Worm (Caenorhabditis elegans) whole organism, L1 larva: ENCODE results near the gene ZK666.11.

Experiments used
- C34B4.2 ChIP-seq: sonication (generic microtip); optimal IDR thresholded peaks from 2 replicates; lab custom pipeline; 2017; ENCODE audit warnings: mild to moderate bottlenecking, missing genetic modification characterization, missing compliant biosample characterization
- F16B12.6 ChIP-seq: fragments of 150-350 bp; optimal IDR thresholded peaks from 2 replicates; lab custom pipeline; 2014; ENCODE audit warnings: missing biosample characterization, missing genetic modification characterization
- alr-1 ChIP-seq: fragments of 200-800 bp; sonication (Bioruptor generic); optimal IDR thresholded peaks from 2 replicates; lab custom pipeline; 2018; ENCODE audit warnings: borderline replicate concordance, mild to moderate bottlenecking, missing genetic modification characterization, missing compliant biosample characterization
- blmp-1 ChIP-seq: fragments of 150-350 bp; optimal IDR thresholded peaks from 2 replicates; lab custom pipeline; 2014; ENCODE audit warnings: missing biosample characterization, missing genetic modification characterization
- ceh-82 ChIP-seq, 3 experiments: fragments of 150-350 bp in 1 of 3; sonication (generic microtip) in 2 of 3; optimal IDR thresholded peaks; 2 replicates each; lab custom pipeline; 2014 to 2017; ENCODE audit warnings: missing biosample characterization in 3 of 3, missing genetic modification characterization in 3 of 3
- ceh-88 ChIP-seq: fragments of 200-800 bp; sonication (Bioruptor generic); IDR thresholded peaks from 2 replicates; pipeline ENCODE4 v1.3.6; 2022; ENCODE audit warnings: missing genetic modification characterization, missing compliant biosample characterization
- dpl-1 ChIP-seq, 3 experiments: fragments of 150-350 bp in 2 of 3; sonication (generic microtip) in 1 of 3; optimal IDR thresholded peaks; 2 replicates each; lab custom pipeline; 2014 to 2017; ENCODE audit warnings: missing biosample characterization in 3 of 3, missing genetic modification characterization in 3 of 3, missing genetic modification reagents in 3 of 3
- dsc-1 ChIP-seq: sonication (generic microtip); optimal IDR thresholded peaks from 2 replicates; lab custom pipeline; 2016; ENCODE audit warnings: mild to moderate bottlenecking, missing genetic modification characterization, missing compliant biosample characterization
- efl-1 ChIP-seq, 4 experiments: fragments of 150-350 bp; optimal IDR thresholded peaks in 3 of 4; peaks in 1 of 4; 1 replicate in 1 of 4; 2 replicates in 3 of 4; lab custom pipeline; 2014; ENCODE audit warnings: missing biosample characterization in 2 of 4, missing genetic modification characterization in 2 of 4, missing genetic modification reagents in 2 of 4
- egl-13 ChIP-seq: sonication (generic microtip); optimal IDR thresholded peaks from 2 replicates; lab custom pipeline; 2016; ENCODE audit warnings: missing genotype, missing genetic modification reagents, missing genetic modification characterization, missing compliant biosample characterization
- elt-2 ChIP-seq: sonication (generic microtip); optimal IDR thresholded peaks from 2 replicates; lab custom pipeline; 2016; ENCODE audit warnings: missing genetic modification characterization, mild to moderate bottlenecking, inconsistent platforms, missing compliant biosample characterization, missing genetic modification reagents
- elt-3 ChIP-seq, 6 experiments: fragments of 150-350 bp in 1 of 6; sonication (generic microtip); optimal IDR thresholded peaks; 2 replicates each; lab custom pipeline; 2017 to 2018; ENCODE audit warnings: missing biosample characterization in 6 of 6, missing genetic modification characterization in 6 of 6, inconsistent platforms in 1 of 6
- ets-5 ChIP-seq: fragments of 200-800 bp; sonication (Bioruptor generic); IDR thresholded peaks from 2 replicates; pipeline ENCODE4 v1.3.6; 2022; ENCODE audit warnings: missing genetic modification characterization, missing compliant biosample characterization
- fkh-8 ChIP-seq: sonication (generic microtip); optimal IDR thresholded peaks from 2 replicates; lab custom pipeline; 2016; ENCODE audit warnings: mild to moderate bottlenecking, missing genetic modification characterization, missing compliant biosample characterization
- fos-1 ChIP-seq: fragments of 150-350 bp; optimal IDR thresholded peaks from 2 replicates; lab custom pipeline; 2014; ENCODE audit warnings: missing biosample characterization, missing genetic modification characterization
- grh-1 ChIP-seq: fragments of 200-800 bp; sonication (Bioruptor generic); IDR thresholded peaks from 2 replicates; pipeline ENCODE4 v1.3.6; 2022; ENCODE audit warnings: missing genetic modification reagents, missing genetic modification characterization, missing compliant biosample characterization
- hpl-2 ChIP-seq: fragments of 150-350 bp; optimal IDR thresholded peaks from 2 replicates; lab custom pipeline; 2014; ENCODE audit warnings: missing biosample characterization, missing genetic modification reagents, missing genetic modification characterization
- irx-1 ChIP-seq: sonication (generic microtip); optimal IDR thresholded peaks from 2 replicates; lab custom pipeline; 2016; ENCODE audit warnings: missing genetic modification characterization, missing compliant biosample characterization
- jun-1 ChIP-seq: fragments of 150-350 bp; optimal IDR thresholded peaks from 2 replicates; lab custom pipeline; 2014; ENCODE audit warnings: missing biosample characterization, missing genetic modification reagents, missing genetic modification characterization
- lin-13 ChIP-seq: fragments of 150-350 bp; optimal IDR thresholded peaks from 2 replicates; lab custom pipeline; 2014; ENCODE audit warnings: missing biosample characterization, missing genetic modification reagents, missing genetic modification characterization
- lin-14 ChIP-seq: fragments of 200-800 bp; sonication (Bioruptor generic); optimal IDR thresholded peaks from 2 replicates; lab custom pipeline; 2018; ENCODE audit warnings: mild to moderate bottlenecking, missing genetic modification characterization, moderate library complexity, missing compliant biosample characterization
- lin-35 ChIP-seq, 2 experiments: fragments of 150-350 bp; optimal IDR thresholded peaks; 2 replicates each; lab custom pipeline; 2014; ENCODE audit warnings: missing biosample characterization in 2 of 2, missing genetic modification characterization in 2 of 2, missing genetic modification reagents in 2 of 2
- lsy-2 ChIP-seq, 2 experiments: fragments of 150-350 bp; optimal IDR thresholded peaks; 2 replicates each; lab custom pipeline; 2014; ENCODE audit warnings: missing biosample characterization in 2 of 2, missing genetic modification characterization in 2 of 2
- mdl-1 ChIP-seq, 2 experiments: fragments of 150-350 bp; optimal IDR thresholded peaks; 2 replicates each; lab custom pipeline; 2014 to 2017; ENCODE audit warnings: missing biosample characterization in 2 of 2, missing genetic modification characterization in 2 of 2, inconsistent platforms in 1 of 2
- mef-2 ChIP-seq: fragments of 150-350 bp; optimal IDR thresholded peaks from 2 replicates; lab custom pipeline; 2014; ENCODE audit warnings: missing biosample characterization, missing genetic modification characterization
- mep-1 ChIP-seq: fragments of 150-350 bp; optimal IDR thresholded peaks from 2 replicates; lab custom pipeline; 2014; ENCODE audit warnings: missing biosample characterization, missing genetic modification characterization
- nhr-11 ChIP-seq: fragments of 150-350 bp; optimal IDR thresholded peaks from 2 replicates; lab custom pipeline; 2014; ENCODE audit warnings: missing biosample characterization, missing genetic modification characterization
- nhr-19 ChIP-seq: fragments of 200-800 bp; sonication (Bioruptor generic); conservative IDR thresholded peaks from 2 replicates; pipeline ENCODE4 v1.3.6; 2022; ENCODE audit warnings: missing genetic modification characterization, missing compliant biosample characterization
- nhr-20 ChIP-seq: sonication (generic microtip); optimal IDR thresholded peaks from 2 replicates; lab custom pipeline; 2016; ENCODE audit warnings: mild to moderate bottlenecking, missing genetic modification characterization, missing compliant biosample characterization
- nhr-237 ChIP-seq: fragments of 150-350 bp; optimal IDR thresholded peaks from 2 replicates; lab custom pipeline; 2014; ENCODE audit warnings: missing biosample characterization, missing genetic modification characterization
- nhr-71 ChIP-seq: sonication (generic microtip); optimal IDR thresholded peaks from 2 replicates; lab custom pipeline; 2016; ENCODE audit warnings: mild to moderate bottlenecking, missing genetic modification characterization, moderate library complexity, missing compliant biosample characterization
- nhr-84 ChIP-seq: sonication (generic microtip); optimal IDR thresholded peaks from 2 replicates; lab custom pipeline; 2017; ENCODE audit warnings: missing biosample characterization, missing genetic modification characterization
- nhr-85 ChIP-seq: sonication (generic microtip); peaks from one replicate; lab custom pipeline; 2016; ENCODE audit warnings: missing genetic modification characterization, inconsistent platforms, missing compliant biosample characterization
- nhr-90 ChIP-seq: sonication (generic microtip); optimal IDR thresholded peaks from 2 replicates; lab custom pipeline; 2016; ENCODE audit warnings: mild to moderate bottlenecking, missing genetic modification characterization, missing compliant biosample characterization; ENCODE audit not compliant: poor library complexity
- rnt-1 ChIP-seq: sonication (generic microtip); optimal IDR thresholded peaks from 2 replicates; lab custom pipeline; 2016; ENCODE audit warnings: mild to moderate bottlenecking, missing genetic modification characterization, moderate library complexity, missing compliant biosample characterization
- snpc-4 ChIP-seq: fragments of 150-350 bp; optimal IDR thresholded peaks from 2 replicates; lab custom pipeline; 2014; ENCODE audit warnings: missing biosample characterization, missing genetic modification characterization
- snu-23 ChIP-seq: sonication (generic microtip); optimal IDR thresholded peaks from 2 replicates; lab custom pipeline; 2016; ENCODE audit warnings: missing genetic modification characterization, missing compliant biosample characterization
- sox-4 ChIP-seq: sonication (generic microtip); optimal IDR thresholded peaks from 2 replicates; lab custom pipeline; 2016; ENCODE audit warnings: missing genetic modification characterization, missing compliant biosample characterization
- sptf-1 ChIP-seq: fragments of 150-350 bp; optimal IDR thresholded peaks from 2 replicates; lab custom pipeline; 2014; ENCODE audit warnings: missing biosample characterization, missing genetic modification characterization
- tbx-2 ChIP-seq: sonication (generic microtip); optimal IDR thresholded peaks from 2 replicates; lab custom pipeline; 2016; ENCODE audit warnings: missing genetic modification characterization, missing compliant biosample characterization
- unc-62 ChIP-seq: fragments of 150-350 bp; optimal IDR thresholded peaks from 2 replicates; lab custom pipeline; 2014; ENCODE audit warnings: missing biosample characterization, missing genetic modification reagents, missing genetic modification characterization
- unc-86 ChIP-seq: sonication (generic microtip); optimal IDR thresholded peaks from 2 replicates; lab custom pipeline; 2016; ENCODE audit warnings: missing genetic modification characterization, missing compliant biosample characterization
- vab-15 ChIP-seq: sonication (generic microtip); optimal IDR thresholded peaks from 2 replicates; lab custom pipeline; 2017; ENCODE audit warnings: missing genotype, mild to moderate bottlenecking, missing genetic modification characterization, missing compliant biosample characterization
- xbp-1 ChIP-seq: sonication (generic microtip); optimal IDR thresholded peaks from 2 replicates; lab custom pipeline; 2016; ENCODE audit warnings: missing genetic modification characterization, missing compliant biosample characterization
- zip-4 ChIP-seq: fragments of 200-800 bp; sonication (Bioruptor generic); optimal IDR thresholded peaks from 2 replicates; lab custom pipeline; 2018; ENCODE audit warnings: mild to moderate bottlenecking, missing genetic modification characterization, moderate library complexity, missing compliant biosample characterization

ZK666.11 gene

DNA sequence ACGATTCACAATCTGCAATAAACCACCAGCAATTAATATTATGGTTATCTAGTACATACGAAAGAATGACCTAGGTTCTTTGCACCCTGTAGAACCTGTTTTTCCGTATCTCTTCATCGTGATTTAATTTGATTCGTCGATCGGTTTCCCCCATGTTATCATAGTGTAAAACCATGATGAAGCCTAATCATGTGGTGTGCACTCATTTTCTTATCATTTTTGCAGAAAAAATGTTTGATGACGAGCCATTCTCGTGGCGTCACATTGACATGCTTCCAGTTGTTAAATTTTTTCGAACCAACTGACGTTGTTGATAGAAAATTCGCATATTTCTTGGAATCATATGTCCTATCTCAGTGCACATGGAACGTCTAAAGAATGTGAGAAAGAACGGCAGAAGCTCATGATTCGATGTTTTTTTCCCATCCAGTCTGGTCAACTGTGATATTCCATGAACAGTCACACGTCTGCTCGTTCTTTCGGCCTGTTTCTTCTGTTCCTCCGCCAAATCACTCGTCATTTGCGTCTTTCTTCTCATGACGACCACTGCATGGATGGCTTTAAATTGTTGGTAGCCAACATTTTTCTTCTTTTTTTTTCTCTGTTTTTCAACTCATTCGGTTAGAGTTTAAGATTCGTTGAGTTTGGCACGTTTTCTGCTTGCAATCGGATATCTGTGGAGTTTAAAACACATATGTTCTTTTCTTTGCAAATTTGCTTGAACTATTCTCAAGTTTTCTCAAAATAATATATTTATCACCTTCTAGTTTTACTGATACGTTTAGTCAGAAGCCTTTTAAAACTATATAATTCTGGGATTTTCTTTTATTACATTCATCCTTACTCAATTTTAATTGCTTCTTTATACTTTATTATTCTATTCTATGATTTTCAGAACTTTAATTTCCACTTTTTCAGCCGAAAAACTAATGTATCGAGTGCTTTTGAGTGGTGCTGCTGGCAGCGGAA is 34.7 kb upstream of the ZK666.11 start, which contains the start of gene ZK673.2:
Gene ZK673.2 (plus strand): TSS at position 919 of the 969 bp plus-strand sequence.
- TF ChIP-seq mdl-1 (tag; optimal IDR thresholded peaks at IDR 0.05; lab: Kevin White, UChicago) (peak in 1 of 2 experiments; percentile 64), vab-15 (peak; percentile 1), ceh-88 (GFP tag; lab: Robert Waterston, UW) (no peak; the same call in 1 of the 2 replicates), sox-4 (tag; lab: Kevin White, UChicago) (no peak), elt-2 (tag; lab: Kevin White, UChicago) (peak; percentile 74), snu-23 (GFP tag; lab: Kevin White, UChicago) (peak; percentile 55), nhr-19 (GFP tag; lab: Robert Waterston, UW) (peak; percentile 45; the same call in 1 of the 2 replicates), grh-1 (GFP tag; lab: Robert Waterston, UW) (peak; percentile 72), C34B4.2 (tag; lab: Kevin White, UChicago) (peak; percentile 3), irx-1 (tag; lab: Kevin White, UChicago) (no peak), fkh-8 (tag; lab: Kevin White, UChicago) (peak; percentile 29), lin-13 (peak; percentile 21), nhr-71 (peak; percentile 75), blmp-1 (tag; lab: Kevin White, UChicago) (peak; percentile 80), nhr-20 (tag; lab: Kevin White, UChicago) (peak; percentile 67), dpl-1 (GFP tag; optimal IDR thresholded peaks at IDR 0.05; lab: Kevin White, UChicago) (no peak), lin-35 (GFP tag; optimal IDR thresholded peaks at IDR 0.05; lab: Kevin White, UChicago) (peak in 1 of 2 experiments; percentile 51), nhr-90 (peak; percentile 46), dsc-1 (no peak), unc-62 (GFP tag; lab: Kevin White, UChicago) (no peak), hpl-2 (GFP tag; lab: Kevin White, UChicago) (no peak), ceh-82 (tag; optimal IDR thresholded peaks at IDR 0.05; lab: Kevin White, UChicago) (no peak), nhr-84 (tag; lab: Kevin White, UChicago) (no peak), rnt-1 (peak; percentile 3), mef-2 (tag; lab: Kevin White, UChicago) (no peak), nhr-11 (tag; lab: Kevin White, UChicago) (peak; percentile 32), sptf-1 (tag; lab: Kevin White, UChicago) (no peak), elt-3 (tag; optimal IDR thresholded peaks at IDR 0.05; lab: Kevin White, UChicago) (peak in 4 of 6 experiments; percentile 22 to 92 (median 51)), nhr-237 (tag; lab: Kevin White, UChicago) (no peak), fos-1 (tag; lab: Kevin White, UChicago) (no peak), egl-13 (no peak), tbx-2 (tag; lab: Kevin White, UChicago) (no peak), unc-86 (tag; lab: Kevin White, UChicago) (no peak), efl-1 (optimal IDR thresholded peaks at IDR 0.05; lab: Kevin White, UChicago) (no peak), efl-1 (GFP tag; optimal IDR thresholded peaks at IDR 0.05 in 1 of 2; lab: Kevin White, UChicago) (peak; percentile 7 to 93), nhr-85 (tag; lab: Kevin White, UChicago) (peak; percentile 94), lin-14 (GFP tag; lab: Kevin White, UChicago) (peak; percentile 64), zip-4 (no peak), ets-5 (GFP tag; lab: Robert Waterston, UW) (no peak), xbp-1 (no peak), mep-1 (tag; lab: Kevin White, UChicago) (peak; percentile 38), lsy-2 (tag; optimal IDR thresholded peaks at IDR 0.05; lab: Kevin White, UChicago) (peak in 1 of 2 experiments; percentile 53), snpc-4 (tag; lab: Kevin White, UChicago) (no peak), alr-1 (no peak), jun-1 (tag; lab: Kevin White, UChicago) (no peak), F16B12.6 (tag; lab: Kevin White, UChicago) (no peak)
